Fruit fly (Drosophila melanogaster) whole organism, embryonic: ENCODE results near the gene msl-3.

ENCODE experiments used
- ATbp ChIP-seq: fragments of 200-800 bp; sonication (Bioruptor generic); optimal IDR thresholded peaks from 2 replicates; lab custom pipeline; 2017; ENCODE audit warnings: missing biosample characterization, mild to moderate bottlenecking, missing genetic modification characterization, missing genetic modification reagents
- CG1529 ChIP-seq: fragments of 200-800 bp; sonication (Bioruptor generic); optimal IDR thresholded peaks from 3 replicates; lab custom pipeline; 2018; ENCODE audit warnings: missing biosample characterization, missing genetic modification characterization
- CG7745 ChIP-seq: fragments of 200-800 bp; sonication (Bioruptor generic); optimal IDR thresholded peaks from 2 replicates; lab custom pipeline; 2018; ENCODE audit warnings: missing biosample characterization, mild to moderate bottlenecking, missing genetic modification characterization, moderate library complexity
- MBD-R2 ChIP-seq: fragments of 200-800 bp; sonication (Bioruptor generic); IDR thresholded peaks from 2 replicates; pipeline ENCODE4 v1.3.6; 2022; ENCODE audit warnings: missing biosample characterization, missing genetic modification characterization
- inv ChIP-seq: fragments of 200-800 bp; sonication (Bioruptor generic); IDR thresholded peaks from 2 replicates; pipeline ENCODE4 v1.3.6; 2022; ENCODE audit warnings: missing biosample characterization, missing genetic modification characterization; ENCODE audit not compliant: partially characterized antibody
- onecut ChIP-seq: fragments of 200-800 bp; sonication (Bioruptor generic); IDR thresholded peaks from 2 replicates; pipeline ENCODE4 v1.3.6; 2022; ENCODE audit warnings: missing biosample characterization, missing genetic modification characterization
- p53 ChIP-seq: fragments of 200-800 bp; sonication (Bioruptor generic); optimal IDR thresholded peaks from 2 replicates; lab custom pipeline; 2016; ENCODE audit warnings: missing biosample characterization, missing genetic modification characterization

DNA sequence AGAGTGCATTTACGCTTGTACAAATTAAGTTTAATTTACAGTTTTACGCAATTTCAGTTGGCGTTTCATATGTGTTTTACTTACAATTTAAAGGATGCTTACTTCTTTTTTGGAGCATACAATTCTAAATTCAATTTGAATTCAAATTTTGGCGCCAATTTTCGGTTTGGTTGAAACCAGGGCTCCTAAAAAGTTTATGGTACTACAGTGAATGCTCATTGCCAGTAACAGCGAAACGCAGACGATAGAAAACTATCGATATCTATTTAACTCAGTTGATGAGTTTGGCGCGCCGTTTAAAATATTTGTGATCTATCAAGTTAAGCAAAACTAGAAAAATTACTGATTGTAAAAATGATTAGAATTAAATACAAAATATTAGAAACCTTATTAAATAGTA lies 31.3 kb downstream of the msl-3 start:
- no peak for TF ChIP-seq MBD-R2 (GFP tag; lab: Robert Waterston, UW)
- TF ChIP-seq inv (GFP tag; lab: Robert Waterston, UW) = peak; percentile 49; the same call in 1 of the 2 replicates
- no peak for TF ChIP-seq onecut (GFP tag; lab: Robert Waterston, UW)
- TF ChIP-seq CG1529 (GFP tag; lab: Kevin White, UChicago) = no peak
- no peak for TF ChIP-seq p53 (GFP tag; lab: Kevin White, UChicago)
- TF ChIP-seq ATbp = no peak
- no peak for TF ChIP-seq CG7745 (tag; lab: Kevin White, UChicago)
